Worm (Caenorhabditis elegans) whole organism, L2 larva: ENCODE data around the gene F22E5.8.

Experiments
- alr-1 ChIP-seq: fragments of 150-350 bp; optimal IDR thresholded peaks from 2 replicates; lab custom pipeline; 2014; ENCODE audit warnings: missing biosample characterization, missing genetic modification characterization
- ceh-82 ChIP-seq: fragments of 150-350 bp; optimal IDR thresholded peaks from 2 replicates; lab custom pipeline; 2014; ENCODE audit warnings: missing biosample characterization, missing genetic modification characterization
- skn-1 ChIP-seq: sonication (generic microtip); optimal IDR thresholded peaks from 2 replicates; lab custom pipeline; 2017; ENCODE audit warnings: missing biosample characterization, missing genetic modification characterization
- snpc-4 ChIP-seq: fragments of 150-350 bp; optimal IDR thresholded peaks from 2 replicates; lab custom pipeline; 2014; ENCODE audit warnings: missing biosample characterization, missing genetic modification characterization
- unc-62 ChIP-seq: fragments of 150-350 bp; optimal IDR thresholded peaks from 2 replicates; lab custom pipeline; 2014; ENCODE audit warnings: missing biosample characterization, missing genetic modification reagents, missing genetic modification characterization
- ztf-11 ChIP-seq: sonication (generic microtip); optimal IDR thresholded peaks from 2 replicates; lab custom pipeline; 2017; ENCODE audit warnings: missing biosample characterization, missing genetic modification characterization

DNA sequence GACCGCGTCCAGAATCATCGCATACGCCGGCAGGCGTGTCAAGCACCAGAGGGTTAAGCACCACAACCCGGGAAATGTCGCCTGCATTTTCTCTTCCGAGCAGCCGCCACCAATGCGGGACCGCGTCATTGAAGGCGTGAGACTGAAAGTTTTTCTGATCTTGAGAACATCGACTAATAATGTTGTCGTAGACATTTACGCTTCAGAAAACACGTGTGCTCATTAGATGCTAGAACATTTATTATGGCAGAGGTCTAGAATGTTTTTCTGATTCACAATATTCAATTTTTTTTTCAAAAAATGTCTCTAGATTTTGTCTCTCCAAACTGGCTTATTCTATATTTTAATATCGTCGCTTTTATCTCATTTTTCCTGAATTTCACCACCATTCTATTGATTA is 16.8 kb downstream of the F22E5.8 start, which contains the start of gene sri-47:
- TF ChIP-seq snpc-4 (tag; lab: Kevin White, UChicago) (no peak), ceh-82 (tag; lab: Kevin White, UChicago) (no peak), unc-62 (no peak), alr-1 (tag; lab: Kevin White, UChicago) (no peak), ztf-11 (tag; lab: Kevin White, UChicago) (no peak), skn-1 (no peak)
